Worm (Caenorhabditis elegans): ENCODE results near the gene fbxa-111.

The fbxa-111 gene

ce11 chrV:16980368-16980767 lies 30.9 kb upstream of the fbxa-111 start, which contains the start of gene srz-54:
srz-54 (plus strand) TSS chrV:16980668.
- no peak for TF ChIP-seq nhr-28 (tag; optimal IDR thresholded peaks at IDR 0.05)
- no peak for TF ChIP-seq hlh-4 (tag; optimal IDR thresholded peaks at IDR 0.05)
- TF ChIP-seq ceh-88 (GFP tag; IDR thresholded peaks at IDR 0.05) = no peak
- no peak for TF ChIP-seq snpc-4 (tag; optimal IDR thresholded peaks at IDR 0.05)
- TF ChIP-seq mab-9 (GFP tag; IDR thresholded peaks at IDR 0.05) = no peak
- no peak for TF ChIP-seq mep-1 (tag; optimal IDR thresholded peaks at IDR 0.05)
- no peak for TF ChIP-seq ets-5 (GFP tag; IDR thresholded peaks at IDR 0.05)
- TF ChIP-seq lir-3 (tag; optimal IDR thresholded peaks at IDR 0.05; ENCODE audit: poor library complexity) = no peak

ce11 chrV:16974919-16975318 lies 25.4 kb upstream of the fbxa-111 start, which contains the start of gene srx-54:
srx-54 (plus strand) TSS chrV:16975219.
- TF ChIP-seq snu-23 (GFP tag; optimal IDR thresholded peaks at IDR 0.05) (no peak), jun-1 (tag; optimal IDR thresholded peaks at IDR 0.05) (no peak), swsn-7 (tag; optimal IDR thresholded peaks at IDR 0.05) (no peak), grh-1 (GFP tag; IDR thresholded peaks at IDR 0.05) (no peak), fos-1 (tag; optimal IDR thresholded peaks at IDR 0.05) (no peak), C04F5.9 (tag; optimal IDR thresholded peaks at IDR 0.05) (no peak), dpl-1 (GFP tag; optimal IDR thresholded peaks at IDR 0.05) (no peak), dsc-1 (tag; optimal IDR thresholded peaks at IDR 0.05) (no peak), nhr-90 (tag; optimal IDR thresholded peaks at IDR 0.05; ENCODE audit: poor library complexity) (no peak), unc-86 (tag; optimal IDR thresholded peaks at IDR 0.05) (no peak), alr-1 (tag; optimal IDR thresholded peaks at IDR 0.05; ENCODE audit: borderline replicate concordance) (no peak), nhr-19 (GFP tag; conservative IDR thresholded peaks at IDR 0.05) (no peak), sup-37 (GFP tag; optimal IDR thresholded peaks at IDR 0.05) (no peak), ceh-63 (GFP tag; optimal IDR thresholded peaks at IDR 0.05) (no peak), Y116A8C.19 (tag; optimal IDR thresholded peaks at IDR 0.05; ENCODE audit: borderline replicate concordance) (no peak), efl-1 (optimal IDR thresholded peaks at IDR 0.05) (no peak), efl-1 (GFP tag; optimal IDR thresholded peaks at IDR 0.05 in 1 of 2) (no peak), ztf-11 (tag; optimal IDR thresholded peaks at IDR 0.05) (no peak), aha-1 (tag; optimal IDR thresholded peaks at IDR 0.05) (no peak), nhr-11 (tag; optimal IDR thresholded peaks at IDR 0.05) (no peak)

- TF ChIP-seq mep-1 (tag; optimal IDR thresholded peaks at IDR 0.05) = no peak
- TF ChIP-seq egl-27 (tag; optimal IDR thresholded peaks at IDR 0.05) = no peak
- TF ChIP-seq unc-130 (tag; optimal IDR thresholded peaks at IDR 0.05) = no peak
- TF ChIP-seq lin-13 (GFP tag; optimal IDR thresholded peaks at IDR 0.05) = no peak
- no peak for TF ChIP-seq unc-86 (tag; optimal IDR thresholded peaks at IDR 0.05)
- TF ChIP-seq ceh-63 (GFP tag; optimal IDR thresholded peaks at IDR 0.05) = no peak
- TF ChIP-seq isw-1 (GFP tag; IDR thresholded peaks at IDR 0.05) = no peak
- TF ChIP-seq nhr-237 (tag; optimal IDR thresholded peaks at IDR 0.05) = no peak
- TF ChIP-seq fos-1 (tag; optimal IDR thresholded peaks at IDR 0.05) = no peak
- TF ChIP-seq ceh-82 (tag; optimal IDR thresholded peaks at IDR 0.05) = no peak
- TF ChIP-seq zag-1 (tag; optimal IDR thresholded peaks at IDR 0.05) = no peak
- no peak for TF ChIP-seq nhr-19 (GFP tag; conservative IDR thresholded peaks at IDR 0.05)
- no peak for TF ChIP-seq pax-3 (tag; optimal IDR thresholded peaks at IDR 0.05)
- TF ChIP-seq nhr-77 (tag; optimal IDR thresholded peaks at IDR 0.05) = no peak
- no peak for TF ChIP-seq elt-2 (tag; optimal IDR thresholded peaks at IDR 0.05)
- no peak for TF ChIP-seq nhr-11 (tag; optimal IDR thresholded peaks at IDR 0.05)
- no peak for TF ChIP-seq nhr-71 (tag; optimal IDR thresholded peaks at IDR 0.05)
- no peak for TF ChIP-seq ets-5 (GFP tag; IDR thresholded peaks at IDR 0.05)
- no peak for TF ChIP-seq C34B4.2 (tag; optimal IDR thresholded peaks at IDR 0.05)
Measured at ce11 chrV:16973338-16973737, 23.8 kb upstream of the fbxa-111 start.

Data from whole organism, L1 larva.